Worm (Caenorhabditis elegans): ENCODE measurements around the gene nhr-234.

DNA sequence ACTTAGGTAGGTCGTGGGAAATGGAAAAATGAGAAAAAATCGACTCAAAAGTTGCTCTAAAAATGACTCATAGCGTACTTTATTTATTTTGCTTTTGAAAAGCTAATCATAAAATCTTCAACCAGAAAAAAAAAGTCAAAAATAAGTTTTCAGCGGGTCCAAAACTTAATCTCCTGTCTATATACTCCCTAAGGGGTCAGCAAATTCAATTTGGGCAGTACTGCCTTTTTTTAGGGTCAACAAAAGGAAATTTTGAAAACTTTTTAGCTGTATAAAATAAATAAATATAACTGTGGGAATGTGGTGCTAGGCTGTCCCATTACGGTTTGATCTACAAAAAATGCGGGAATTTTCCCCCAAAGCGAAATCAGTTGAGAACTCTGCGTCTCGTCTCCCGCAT, 32.9 kb downstream of the nhr-234 start:
- TF ChIP-seq tab-1 (GFP tag; IDR thresholded peaks at IDR 0.05): no peak
- TF ChIP-seq med-1 (GFP tag; optimal IDR thresholded peaks at IDR 0.05; ENCODE audit: insufficient read depth): no peak
- no peak for TF ChIP-seq ztf-23 (GFP tag; IDR thresholded peaks at IDR 0.05)

Measured in whole organism, midembryonic.